Worm (Caenorhabditis elegans): Measurements from ENCODE around the gene K05G3.2.

K05G3.2 gene

ce11 chrX:16494630-16495029, at the start of gene K05G3.2:
K05G3.2 (plus strand) TSS chrX:16494930.
- TF ChIP-seq nhr-237 (tag; optimal IDR thresholded peaks at IDR 0.05) = no peak
- TF ChIP-seq unc-62 (GFP tag; optimal IDR thresholded peaks at IDR 0.05 in 1 of 2) = peak in 1 of 2 experiments; percentile 23
- TF ChIP-seq unc-62 (tag; optimal IDR thresholded peaks at IDR 0.05) = no peak

DNA sequence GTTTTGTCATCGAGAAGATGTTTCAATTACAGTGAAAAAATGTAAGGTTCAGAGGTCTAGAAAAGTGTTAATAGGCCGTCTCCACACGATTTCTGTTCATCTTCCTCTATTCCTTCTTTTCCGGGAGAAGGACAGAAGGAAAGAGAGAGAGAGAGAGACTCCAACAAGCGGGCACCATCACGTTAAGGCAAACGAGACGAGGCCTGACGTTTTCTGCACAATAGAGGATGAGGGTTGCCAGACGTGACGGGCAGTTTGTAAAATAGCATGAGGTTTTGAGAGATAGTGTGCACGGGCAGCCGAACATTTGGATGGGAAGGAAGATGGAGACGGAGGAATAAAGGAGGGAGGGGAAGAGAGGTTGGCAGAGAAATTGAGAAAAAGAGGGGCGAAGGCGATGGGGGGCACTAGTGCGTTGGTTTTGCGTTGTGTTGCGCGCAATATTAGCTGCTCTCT, 48.9 kb upstream of the K05G3.2 start, which contains the start of gene twf-2:
twf-2 (plus strand) TSS at position 405 of the 456 bp plus-strand sequence.
- TF ChIP-seq lin-13 (GFP tag; optimal IDR thresholded peaks at IDR 0.05) (peak; percentile 26), zip-2 (tag; optimal IDR thresholded peaks at IDR 0.05) (no peak), nhr-11 (tag; optimal IDR thresholded peaks at IDR 0.05) (peak; percentile 60), set-16 (GFP tag; IDR thresholded peaks at IDR 0.05) (no peak; the same call in 1 of the 2 replicates), fkh-10 (GFP tag; optimal IDR thresholded peaks at IDR 0.05) (peak; percentile 69), aha-1 (tag) (peak; percentile 34), nhr-237 (tag; optimal IDR thresholded peaks at IDR 0.05) (no peak), tra-1 (GFP tag; IDR thresholded peaks at IDR 0.05) (no peak), dpl-1 (GFP tag; optimal IDR thresholded peaks at IDR 0.05) (peak; percentile 21), ztf-7 (tag; optimal IDR thresholded peaks at IDR 0.05) (peak; percentile 50), dmd-6 (GFP tag; IDR thresholded peaks at IDR 0.05) (peak; percentile 78), daf-19 (GFP tag; conservative IDR thresholded peaks at IDR 0.05) (no peak), sdz-12 (GFP tag; optimal IDR thresholded peaks at IDR 0.05) (no peak), T20F7.1 (GFP tag; optimal IDR thresholded peaks at IDR 0.05) (no peak), lin-15B (tag; optimal IDR thresholded peaks at IDR 0.05) (no peak), nhr-42 (GFP tag; IDR thresholded peaks at IDR 0.05) (0 out of 2 replicates have a peak, but pooled peaks have one; percentile 45), nhr-28 (tag; optimal IDR thresholded peaks at IDR 0.05) (peak; percentile 53), snpc-1.2 (GFP tag; IDR thresholded peaks at IDR 0.05) (no peak), nhr-25 (tag; optimal IDR thresholded peaks at IDR 0.05; ENCODE audit: borderline replicate concordance, insufficient read depth) (no peak), mdl-1 (tag; optimal IDR thresholded peaks at IDR 0.05) (peak; percentile 68 to 89), ztf-11 (tag; optimal IDR thresholded peaks at IDR 0.05) (no peak), Y48G9A.11 (GFP tag; IDR thresholded peaks at IDR 0.05) (no peak), saeg-2 (GFP tag; IDR thresholded peaks at IDR 0.05) (no peak), mes-2 (tag; optimal IDR thresholded peaks at IDR 0.05; ENCODE audit: poor library complexity, severe bottlenecking) (peak; percentile 77), ces-1 (GFP tag; optimal IDR thresholded peaks at IDR 0.05) (no peak), lin-39 (tag; optimal IDR thresholded peaks at IDR 0.05) (no peak), F26F4.8 (GFP tag; conservative IDR thresholded peaks at IDR 0.05) (no peak), attf-4 (tag; optimal IDR thresholded peaks at IDR 0.05) (no peak), T26A8.4 (GFP tag; IDR thresholded peaks at IDR 0.05) (no peak; the same call in 1 of the 2 replicates), egl-27 (tag; optimal IDR thresholded peaks at IDR 0.05) (no peak), nhr-10 (tag; optimal IDR thresholded peaks at IDR 0.05) (no peak), lsy-2 (tag; optimal IDR thresholded peaks at IDR 0.05) (peak; percentile 28 to 62), rbr-2 (tag; optimal IDR thresholded peaks at IDR 0.05) (peak; percentile 84), lin-1 (GFP tag; IDR thresholded peaks at IDR 0.05) (peak; percentile 80; the same call in 1 of the 2 replicates), ceh-82 (tag; optimal IDR thresholded peaks at IDR 0.05) (no peak), ZK546.5 (tag; optimal IDR thresholded peaks at IDR 0.05) (no peak), F37D6.2 (tag; optimal IDR thresholded peaks at IDR 0.05) (peak; percentile 47), Y5F2A.4 (GFP tag; optimal IDR thresholded peaks at IDR 0.05) (no peak), nhr-76 (tag; optimal IDR thresholded peaks at IDR 0.05) (no peak), nhr-6 (tag; optimal IDR thresholded peaks at IDR 0.05) (peak; percentile 76), jun-1 (tag; optimal IDR thresholded peaks at IDR 0.05) (peak; percentile 4), nhr-48 (tag; optimal IDR thresholded peaks at IDR 0.05) (peak; percentile 62), aly-2 (tag; optimal IDR thresholded peaks at IDR 0.05) (no peak), hif-1 (tag; optimal IDR thresholded peaks at IDR 0.05) (peak; percentile 1 to 71), mxl-3 (GFP tag; optimal IDR thresholded peaks at IDR 0.05) (peak; percentile 85), tag-97 (GFP tag; IDR thresholded peaks at IDR 0.05) (no peak), zip-11 (GFP tag; IDR thresholded peaks at IDR 0.05) (no peak), lin-29 (GFP tag; IDR thresholded peaks at IDR 0.05) (no peak), nhr-77 (tag; optimal IDR thresholded peaks at IDR 0.05) (peak; percentile 11)
